Fruit fly (Drosophila melanogaster): ENCODE measurements around the gene Adhr.

DNA sequence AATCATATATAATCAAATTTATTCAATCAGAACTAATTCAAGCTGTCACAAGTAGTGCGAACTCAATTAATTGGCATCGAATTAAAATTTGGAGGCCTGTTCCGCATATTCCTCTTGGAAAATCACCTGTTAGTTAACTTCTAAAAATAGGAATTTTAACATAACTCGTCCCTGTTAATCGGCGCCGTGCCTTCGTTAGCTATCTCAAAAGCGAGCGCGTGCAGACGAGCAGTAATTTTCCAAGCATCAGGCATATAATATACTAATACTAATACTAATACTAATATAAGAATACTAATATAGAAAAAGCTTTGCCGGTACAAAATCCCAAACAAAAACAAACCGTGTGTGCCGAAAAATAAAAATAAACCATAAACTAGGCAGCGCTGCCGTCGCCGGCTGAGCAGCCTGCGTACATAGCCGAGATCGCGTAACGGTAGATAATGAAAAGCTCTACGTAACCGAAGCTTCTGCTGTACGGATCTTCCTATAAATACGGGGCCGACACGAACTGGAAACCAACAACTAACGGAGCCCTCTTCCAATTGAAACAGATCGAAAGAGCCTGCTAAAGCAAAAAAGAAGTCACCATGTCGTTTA, 497 bp downstream of the Adhr start:
- TF ChIP-seq cnc (optimal IDR thresholded peaks at IDR 0.05) (no peak), CG14711 (tag; optimal IDR thresholded peaks at IDR 0.05) (no peak), Crg-1 (GFP tag; optimal IDR thresholded peaks at IDR 0.05) (no peak), tj (GFP tag; optimal IDR thresholded peaks at IDR 0.05) (no peak), pad (GFP tag; optimal IDR thresholded peaks at IDR 0.05) (no peak), bab1 (GFP tag; optimal IDR thresholded peaks at IDR 0.05) (no peak), cic (GFP tag; optimal IDR thresholded peaks at IDR 0.05) (no peak), Clk (GFP tag; optimal IDR thresholded peaks at IDR 0.05) (no peak), CG1620 (GFP tag; optimal IDR thresholded peaks at IDR 0.05) (no peak), Hr96 (GFP tag; optimal IDR thresholded peaks at IDR 0.05) (no peak)
